In genomic region chrIV:14874926-14875570, ce11 we compare ENCODE assay signal across 1 worm cellular context.
TF ChIP-seq lines count a peak whose summit lies in the region.

No protein-coding gene starts in this region.

TF ChIP-seq in whole organism, L4 larva, 104 proteins besides CTCF, POLR2A, EP300 and RAD21 (continued from another document):
- TF ChIP-seq T20F7.1 (GFP tag; optimal IDR thresholded peaks at IDR 0.05; lab: Kevin White, UChicago) (peak; percentile 10), ZK546.5 (tag; optimal IDR thresholded peaks at IDR 0.05; lab: Kevin White, UChicago) (no peak), hif-1 (tag; optimal IDR thresholded peaks at IDR 0.05; lab: Kevin White, UChicago) (peak in 1 of 2 experiments; percentile 17), mdl-1 (tag; optimal IDR thresholded peaks at IDR 0.05; lab: Kevin White, UChicago) (peak in 1 of 2 experiments; percentile 72), mxl-3 (GFP tag; optimal IDR thresholded peaks at IDR 0.05; lab: Kevin White, UChicago) (peak; percentile 13), jun-1 (tag; optimal IDR thresholded peaks at IDR 0.05; lab: Kevin White, UChicago) (peak; percentile 10), unc-130 (GFP tag; optimal IDR thresholded peaks at IDR 0.05; lab: Kevin White, UChicago) (no peak), daf-19 (GFP tag; conservative IDR thresholded peaks at IDR 0.05; lab: Robert Waterston, UW) (no peak), php-3 (GFP tag; IDR thresholded peaks at IDR 0.05; lab: Robert Waterston, UW) (no peak), ceh-82 (tag; optimal IDR thresholded peaks at IDR 0.05; lab: Kevin White, UChicago) (no peak), madf-5 (GFP tag; IDR thresholded peaks at IDR 0.05; lab: Robert Waterston, UW) (0 out of 4 replicates have a peak, but pooled peaks of 1 of the 2 experiments have one; percentile 12), nhr-48 (tag; optimal IDR thresholded peaks at IDR 0.05; lab: Kevin White, UChicago) (peak; percentile 41), dve-1 (tag; optimal IDR thresholded peaks at IDR 0.05; lab: Kevin White, UChicago; ENCODE audit: insufficient read depth) (peak; percentile 93), tra-1 (GFP tag; IDR thresholded peaks at IDR 0.05; lab: Robert Waterston, UW) (no peak), aly-2 (tag; optimal IDR thresholded peaks at IDR 0.05; lab: Kevin White, UChicago) (no peak), mxl-2 (GFP tag; conservative IDR thresholded peaks at IDR 0.05; lab: Robert Waterston, UW) (0 out of 2 replicates have a peak, but pooled peaks have one; percentile 43), arid-1 (GFP tag; conservative IDR thresholded peaks at IDR 0.05; lab: Robert Waterston, UW) (no peak), ceh-20 (GFP tag; IDR thresholded peaks at IDR 0.05; lab: Robert Waterston, UW) (no peak), F10B5.3 (tag; optimal IDR thresholded peaks at IDR 0.05; lab: Kevin White, UChicago) (no peak), zfp-2 (tag; optimal IDR thresholded peaks at IDR 0.05; lab: Kevin White, UChicago) (no peak), duxl-1 (tag; optimal IDR thresholded peaks at IDR 0.05; lab: Kevin White, UChicago; ENCODE audit: poor library complexity) (no peak), nhr-42 (GFP tag; IDR thresholded peaks at IDR 0.05; lab: Robert Waterston, UW) (no peak), ztf-7 (tag; optimal IDR thresholded peaks at IDR 0.05; lab: Kevin White, UChicago) (peak; percentile 46), lin-38 (GFP tag; IDR thresholded peaks at IDR 0.05; lab: Robert Waterston, UW) (peak; percentile 43), zip-11 (GFP tag; IDR thresholded peaks at IDR 0.05; lab: Robert Waterston, UW) (no peak), hlh-11 (tag; optimal IDR thresholded peaks at IDR 0.05; lab: Kevin White, UChicago) (peak; percentile 78), hlh-30 (tag; optimal IDR thresholded peaks at IDR 0.05; lab: Kevin White, UChicago; ENCODE audit: insufficient read depth) (peak; percentile 41), mep-1 (tag; optimal IDR thresholded peaks at IDR 0.05; lab: Kevin White, UChicago) (peak; percentile 66), zag-1 (tag; optimal IDR thresholded peaks at IDR 0.05; lab: Kevin White, UChicago) (no peak), lin-29 (GFP tag; IDR thresholded peaks at IDR 0.05; lab: Robert Waterston, UW) (no peak), F37D6.2 (tag; optimal IDR thresholded peaks at IDR 0.05; lab: Kevin White, UChicago) (no peak), fkh-10 (GFP tag; optimal IDR thresholded peaks at IDR 0.05; lab: Kevin White, UChicago) (no peak), unc-39 (tag; optimal IDR thresholded peaks at IDR 0.05; lab: Kevin White, UChicago) (no peak), snpc-1.2 (GFP tag; IDR thresholded peaks at IDR 0.05; lab: Robert Waterston, UW) (peak; percentile 98), nhr-6 (tag; optimal IDR thresholded peaks at IDR 0.05; lab: Kevin White, UChicago) (peak; percentile 80), Y75B8A.6 (GFP tag; IDR thresholded peaks at IDR 0.05; lab: Robert Waterston, UW) (no peak), nhr-28 (tag; optimal IDR thresholded peaks at IDR 0.05; lab: Kevin White, UChicago) (peak; percentile 81), mes-2 (tag; optimal IDR thresholded peaks at IDR 0.05; lab: Kevin White, UChicago; ENCODE audit: poor library complexity, severe bottlenecking) (peak; percentile 61), daf-8 (GFP tag; IDR thresholded peaks at IDR 0.05; lab: Robert Waterston, UW) (no peak), spr-3 (GFP tag; optimal IDR thresholded peaks at IDR 0.05; lab: Kevin White, UChicago) (no peak), nhr-102 (tag; optimal IDR thresholded peaks at IDR 0.05; lab: Kevin White, UChicago) (peak; percentile 30), ceh-32 (tag; optimal IDR thresholded peaks at IDR 0.05; lab: Kevin White, UChicago; ENCODE audit: poor library complexity) (no peak), daf-16 (GFP tag; optimal IDR thresholded peaks at IDR 0.05; lab: Kevin White, UChicago) (peak in 1 of 2 experiments; percentile 12), daf-16 (tag; optimal IDR thresholded peaks at IDR 0.05; lab: Kevin White, UChicago) (peak; percentile 98), lin-1 (GFP tag; IDR thresholded peaks at IDR 0.05; lab: Robert Waterston, UW) (0 out of 2 replicates have a peak, but pooled peaks have one; percentile 18), nhr-76 (tag; optimal IDR thresholded peaks at IDR 0.05; lab: Kevin White, UChicago) (no peak), zfp-3 (GFP tag; conservative IDR thresholded peaks at IDR 0.05; lab: Robert Waterston, UW) (no peak), aha-1 (tag; lab: Kevin White, UChicago) (peak; percentile 95), F26F4.8 (GFP tag; conservative IDR thresholded peaks at IDR 0.05; lab: Robert Waterston, UW) (no peak), set-16 (GFP tag; IDR thresholded peaks at IDR 0.05; lab: Robert Waterston, UW) (peak; percentile 25; the same call in 1 of the 2 replicates), vab-7 (GFP tag; IDR thresholded peaks at IDR 0.05; lab: Robert Waterston, UW) (no peak), ztf-11 (tag; optimal IDR thresholded peaks at IDR 0.05; lab: Kevin White, UChicago) (no peak), skn-1 (tag; optimal IDR thresholded peaks at IDR 0.05; lab: Kevin White, UChicago) (no peak)
